Fruit fly (Drosophila melanogaster) whole organism, embryonic: ENCODE results near the gene CG15347.

Experiments
- BEAF-32 ChIP-seq: fragments of 200-800 bp; sonication (Bioruptor generic); optimal IDR thresholded peaks from 3 replicates; lab custom pipeline; 2017; ENCODE audit warnings: missing biosample characterization, missing genetic modification characterization, mild to moderate bottlenecking, moderate library complexity, missing genetic modification reagents
- Bgb ChIP-seq: fragments of 200-800 bp; sonication (Bioruptor generic); IDR thresholded peaks from 2 replicates; pipeline ENCODE4 v1.3.6; 2022; ENCODE audit warnings: missing biosample characterization, missing genetic modification characterization; ENCODE audit not compliant: partially characterized antibody
- CG10959 ChIP-seq: fragments of 200-800 bp; sonication (Bioruptor generic); IDR thresholded peaks from 2 replicates; pipeline ENCODE4 v1.3.6; 2022; ENCODE audit warnings: missing biosample characterization, missing genetic modification characterization
- CG14965 ChIP-seq: fragments of 200-800 bp; sonication (Bioruptor generic); optimal IDR thresholded peaks from 2 replicates; lab custom pipeline; 2016; ENCODE audit warnings: missing biosample characterization, missing genetic modification characterization, borderline replicate concordance
- CG1529 ChIP-seq: fragments of 200-800 bp; sonication (Bioruptor generic); optimal IDR thresholded peaks from 3 replicates; lab custom pipeline; 2018; ENCODE audit warnings: missing biosample characterization, missing genetic modification characterization
- CG16779 ChIP-seq: fragments of 200-800 bp; sonication (Bioruptor generic); IDR thresholded peaks from 2 replicates; pipeline ENCODE4 v1.3.6; 2022; ENCODE audit warnings: missing biosample characterization, missing genetic modification characterization
- CG16813 ChIP-seq: fragments of 200-800 bp; sonication (Bioruptor generic); IDR thresholded peaks from 3 replicates; pipeline ENCODE4 v1.3.6; 2022; ENCODE audit warnings: missing biosample characterization, missing genetic modification characterization; ENCODE audit not compliant: partially characterized antibody
- CG17328 ChIP-seq: fragments of 200-800 bp; sonication (Bioruptor generic); IDR thresholded peaks from 2 replicates; pipeline ENCODE4 v1.3.6; 2022; ENCODE audit warnings: missing biosample characterization, missing genetic modification characterization
- CG1832 ChIP-seq: fragments of 200-800 bp; sonication (Bioruptor generic); optimal IDR thresholded peaks from 2 replicates; lab custom pipeline; 2017; ENCODE audit warnings: missing biosample characterization, mild to moderate bottlenecking, missing genetic modification characterization, inconsistent platforms
- CG2116 ChIP-seq: fragments of 200-800 bp; sonication (Bioruptor generic); optimal IDR thresholded peaks from 3 replicates; lab custom pipeline; 2018; ENCODE audit warnings: missing biosample characterization, mild to moderate bottlenecking, missing genetic modification characterization
- CG30431 ChIP-seq: fragments of 200-800 bp; sonication (Bioruptor generic); optimal IDR thresholded peaks from 2 replicates; lab custom pipeline; 2017; ENCODE audit warnings: missing biosample characterization, missing genetic modification characterization
- CG3065 ChIP-seq: fragments of 200-800 bp; sonication (Bioruptor generic); optimal IDR thresholded peaks from 2 replicates; lab custom pipeline; 2016; ENCODE audit warnings: missing biosample characterization, missing genetic modification characterization
- CG3281 ChIP-seq: fragments of 200-800 bp; sonication (Bioruptor generic); optimal IDR thresholded peaks from 3 replicates; lab custom pipeline; 2017; ENCODE audit warnings: missing biosample characterization, mild to moderate bottlenecking, missing genetic modification characterization
- CG3407 ChIP-seq: fragments of 200-800 bp; sonication (Bioruptor generic); optimal IDR thresholded peaks from 2 replicates; lab custom pipeline; 2018; ENCODE audit warnings: missing biosample characterization, mild to moderate bottlenecking, missing genetic modification characterization
- CG34422 ChIP-seq: fragments of 200-800 bp; sonication (Bioruptor generic); IDR thresholded peaks from 3 replicates; pipeline ENCODE4 v1.3.6; 2022; ENCODE audit warnings: missing biosample characterization, missing genetic modification characterization
- CG42726 ChIP-seq: fragments of 200-800 bp; sonication (Bioruptor generic); IDR thresholded peaks from 2 replicates; pipeline ENCODE4 v1.3.6; 2022; ENCODE audit warnings: missing biosample characterization, missing genetic modification characterization; ENCODE audit not compliant: partially characterized antibody
- CG6765 ChIP-seq: fragments of 200-800 bp; sonication (Bioruptor generic); optimal IDR thresholded peaks from 3 replicates; lab custom pipeline; 2017; ENCODE audit warnings: missing biosample characterization, mild to moderate bottlenecking, missing genetic modification characterization
- CG6791 ChIP-seq: fragments of 200-800 bp; sonication (Bioruptor generic); IDR thresholded peaks from 3 replicates; pipeline ENCODE4 v1.3.6; 2022; ENCODE audit warnings: missing biosample characterization, missing genetic modification characterization; ENCODE audit not compliant: partially characterized antibody
- Chrac-16 ChIP-seq: fragments of 200-800 bp; sonication (Bioruptor generic); optimal IDR thresholded peaks from 3 replicates; lab custom pipeline; 2016; ENCODE audit warnings: missing biosample characterization, missing genetic modification characterization
- CrebB ChIP-seq: fragments of 200-800 bp; sonication (Bioruptor generic); optimal IDR thresholded peaks from 3 replicates; lab custom pipeline; 2018; ENCODE audit warnings: missing biosample characterization, mild to moderate bottlenecking, missing genetic modification characterization
- Dll ChIP-seq: fragments of 200-800 bp; sonication (Bioruptor generic); IDR thresholded peaks from 4 replicates; pipeline ENCODE4 v1.3.6; 2022; ENCODE audit warnings: missing biosample characterization, missing genetic modification characterization; ENCODE audit not compliant: partially characterized antibody
- Doc3 ChIP-seq: fragments of 200-800 bp; sonication (Bioruptor generic); IDR thresholded peaks from 3 replicates; pipeline ENCODE4 v1.3.6; 2022; ENCODE audit warnings: missing biosample characterization, missing genetic modification characterization; ENCODE audit not compliant: partially characterized antibody
- HmgZ ChIP-seq: fragments of 200-800 bp; sonication (Bioruptor generic); optimal IDR thresholded peaks from 2 replicates; lab custom pipeline; 2018; ENCODE audit warnings: missing biosample characterization, mild to moderate bottlenecking, missing genetic modification characterization
- Meics ChIP-seq: fragments of 200-800 bp; sonication (Bioruptor generic); optimal IDR thresholded peaks from 2 replicates; lab custom pipeline; 2017; ENCODE audit warnings: missing biosample characterization, mild to moderate bottlenecking, missing genetic modification characterization
- Mrtf ChIP-seq: fragments of 200-800 bp; sonication (Bioruptor generic); IDR thresholded peaks from 3 replicates; pipeline ENCODE4 v1.3.6; 2022; ENCODE audit warnings: missing biosample characterization, missing genetic modification characterization
- Scr ChIP-seq: fragments of 200-800 bp; sonication (Bioruptor generic); IDR thresholded peaks from 2 replicates; pipeline ENCODE4 v1.3.6; 2022; ENCODE audit warnings: missing biosample characterization, missing genetic modification characterization; ENCODE audit not compliant: partially characterized antibody
- Sry-β ChIP-seq: fragments of 200-800 bp; sonication (Bioruptor generic); optimal IDR thresholded peaks from 2 replicates; lab custom pipeline; 2018; ENCODE audit warnings: missing biosample characterization, mild to moderate bottlenecking, missing genetic modification characterization, moderate library complexity
- Sry-δ ChIP-seq: fragments of 200-800 bp; sonication (Bioruptor generic); optimal IDR thresholded peaks from 2 replicates; lab custom pipeline; 2016; ENCODE audit warnings: missing biosample characterization, missing genetic modification characterization
- Trl ChIP-seq, 3 experiments: fragments of >200 bp in 2 of 3; fragments of 200-800 bp in 1 of 3; sonication (Bioruptor generic) in 1 of 3; optimal IDR thresholded peaks; 2 replicates in 1 of 3; 3 replicates in 2 of 3; lab custom pipeline; 2016 to 2017; ENCODE audit warnings: missing biosample characterization in 1 of 3, missing genetic modification characterization in 1 of 3
- az2 ChIP-seq: fragments of 200-800 bp; sonication (Bioruptor generic); optimal IDR thresholded peaks from 3 replicates; lab custom pipeline; 2016; ENCODE audit warnings: missing biosample characterization, missing genetic modification characterization
- br ChIP-seq: fragments of >200 bp; optimal IDR thresholded peaks from 2 replicates; lab custom pipeline; 2017
- bsh ChIP-seq, 2 experiments: fragments of 200-800 bp; sonication (Bioruptor generic); optimal IDR thresholded peaks; 2 replicates each; lab custom pipeline; 2017 to 2018; ENCODE audit warnings: mild to moderate bottlenecking in 2 of 2, missing biosample characterization in 2 of 2, missing genetic modification characterization in 2 of 2, moderate library complexity in 1 of 2
- cad ChIP-seq: fragments of >200 bp; optimal IDR thresholded peaks from 2 replicates; lab custom pipeline; 2017; ENCODE audit warnings: missing biosample characterization, missing genetic modification characterization
- knrl ChIP-seq: fragments of 200-800 bp; sonication (Bioruptor generic); IDR thresholded peaks from 3 replicates; pipeline ENCODE4 v1.3.6; 2022; ENCODE audit warnings: missing biosample characterization, missing genetic modification characterization; ENCODE audit not compliant: partially characterized antibody
- nerfin-1 ChIP-seq: fragments of 200-800 bp; sonication (Bioruptor generic); optimal IDR thresholded peaks from 3 replicates; lab custom pipeline; 2019; ENCODE audit warnings: missing biosample characterization, mild to moderate bottlenecking, missing genetic modification characterization, moderate library complexity
- row ChIP-seq: fragments of 200-800 bp; sonication (Bioruptor generic); IDR thresholded peaks from 3 replicates; pipeline ENCODE4 v1.3.6; 2022; ENCODE audit warnings: missing biosample characterization, missing genetic modification characterization
- unc-4 ChIP-seq: fragments of 200-800 bp; sonication (Bioruptor generic); IDR thresholded peaks from 2 replicates; pipeline ENCODE4 v1.3.6; 2022; ENCODE audit warnings: missing biosample characterization, missing genetic modification characterization; ENCODE audit not compliant: partially characterized antibody
- usp ChIP-seq: fragments of >200 bp; optimal IDR thresholded peaks from 2 replicates; lab custom pipeline; 2017; ENCODE audit warnings: missing biosample characterization, missing genetic modification characterization
- wor ChIP-seq: fragments of 200-800 bp; sonication (Bioruptor generic); IDR thresholded peaks from 2 replicates; pipeline ENCODE4 v1.3.6; 2022; ENCODE audit warnings: missing biosample characterization, missing genetic modification characterization

Gene CG15347

dm6 chrX:8436656-8437284 lies 23.9 kb downstream of the CG15347 start, which contains the start of gene CG1440 (continued):
- peak; percentile 44 for TF ChIP-seq CG2116 (GFP tag; lab: Kevin White, UChicago)
- TF ChIP-seq CG34422 (GFP tag; lab: Robert Waterston, UW): 0 out of 3 replicates have a peak, but pooled peaks have one; percentile 40
- TF ChIP-seq CrebB: no peak
- TF ChIP-seq cad: no peak
- TF ChIP-seq HmgZ (tag; lab: Kevin White, UChicago): peak; percentile 1
- TF ChIP-seq nerfin-1: peak; percentile 56

DNA sequence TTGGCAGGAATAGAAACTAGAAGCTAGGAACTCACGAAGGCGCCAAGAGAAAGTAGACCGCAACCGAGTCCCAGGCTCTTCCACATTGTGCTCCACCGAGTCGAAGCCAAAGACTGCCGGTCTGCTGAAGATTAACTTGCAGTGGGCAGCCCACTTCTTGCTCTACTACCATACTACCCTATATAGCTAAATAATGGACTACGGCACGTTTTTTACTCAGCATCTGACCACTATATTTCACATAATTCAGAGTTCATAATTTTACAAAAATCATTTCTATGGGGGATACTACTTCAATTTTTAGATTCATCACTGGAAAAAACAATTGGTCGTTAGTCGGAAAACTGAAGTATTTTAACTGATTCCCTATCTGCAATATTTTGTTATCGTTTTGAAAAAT lies 27.0 kb downstream of the CG15347 start, which contains the start of gene CG32712:
CG32712 (minus strand) TSS at position 101 of the 400 bp plus-strand sequence.
- TF ChIP-seq CG6765 (GFP tag; lab: Kevin White, UChicago): no peak
- TF ChIP-seq CG30431: no peak
- no peak for TF ChIP-seq CG3281 (GFP tag; lab: Kevin White, UChicago)
- no peak for TF ChIP-seq az2
- no peak for TF ChIP-seq CG34422 (GFP tag; lab: Robert Waterston, UW)
- no peak for TF ChIP-seq CG10959 (GFP tag; lab: Robert Waterston, UW)
- TF ChIP-seq usp: no peak
- no peak for TF ChIP-seq CG14965 (GFP tag; lab: Kevin White, UChicago)
- no peak for TF ChIP-seq CG17328 (GFP tag; lab: Robert Waterston, UW)
- TF ChIP-seq HmgZ (tag; lab: Kevin White, UChicago): no peak
- no peak for TF ChIP-seq br (lab: Kevin White, UChicago)
- no peak for TF ChIP-seq wor (GFP tag; lab: Robert Waterston, UW)
- TF ChIP-seq CG16813 (GFP tag; lab: Robert Waterston, UW): no peak
- TF ChIP-seq bsh (GFP tag; optimal IDR thresholded peaks at IDR 0.05; lab: Kevin White, UChicago): no peak
- no peak for TF ChIP-seq CG1529 (GFP tag; lab: Kevin White, UChicago)
- no peak for TF ChIP-seq CG3407
- no peak for TF ChIP-seq CG3065 (GFP tag; lab: Kevin White, UChicago)
- TF ChIP-seq Sry-β (GFP tag; lab: Kevin White, UChicago): no peak

dm6 chrX:8422643-8423042 lies 38.1 kb downstream of the CG15347 start:
- no peak for TF ChIP-seq Meics
- TF ChIP-seq CG16779 (GFP tag; lab: Robert Waterston, UW): no peak
- 0 out of 3 replicates have a peak, but pooled peaks have one; percentile 12 for TF ChIP-seq CG16813 (GFP tag; lab: Robert Waterston, UW)
- TF ChIP-seq Sry-δ (GFP tag; lab: Kevin White, UChicago): peak; percentile 31
- TF ChIP-seq CG1832 (GFP tag; lab: Kevin White, UChicago): no peak
- TF ChIP-seq Bgb: 0 out of 2 replicates have a peak, but pooled peaks have one; percentile 8
- peak; percentile 62; the same call in 2 of the 4 replicates for TF ChIP-seq Dll (GFP tag; lab: Robert Waterston, UW)
- TF ChIP-seq BEAF-32 (GFP tag; lab: Kevin White, UChicago): peak; percentile 49
- peak; percentile 47; the same call in 2 of the 3 replicates for TF ChIP-seq Doc3 (GFP tag; lab: Robert Waterston, UW)
- TF ChIP-seq knrl: 0 out of 3 replicates have a peak, but pooled peaks have one; percentile 7
- TF ChIP-seq Mrtf (GFP tag; lab: Robert Waterston, UW): no peak
- TF ChIP-seq Trl (optimal IDR thresholded peaks at IDR 0.05; lab: Kevin White, UChicago): no peak
- no peak for TF ChIP-seq Trl (GFP tag; optimal IDR thresholded peaks at IDR 0.05; lab: Kevin White, UChicago)
- TF ChIP-seq unc-4: 0 out of 2 replicates have a peak, but pooled peaks have one; percentile 37
- TF ChIP-seq Chrac-16: no peak
- TF ChIP-seq CG42726: no peak
- peak; percentile 40; the same call in 1 of the 3 replicates for TF ChIP-seq CG6791 (GFP tag; lab: Robert Waterston, UW)
- TF ChIP-seq row: peak; percentile 36; the same call in 1 of the 3 replicates
- peak; percentile 35; the same call in 1 of the 2 replicates for TF ChIP-seq Scr (GFP tag; lab: Robert Waterston, UW)
